Fruit fly (Drosophila melanogaster): ENCODE results near the gene Hexo1.

Gene Hexo1

DNA sequence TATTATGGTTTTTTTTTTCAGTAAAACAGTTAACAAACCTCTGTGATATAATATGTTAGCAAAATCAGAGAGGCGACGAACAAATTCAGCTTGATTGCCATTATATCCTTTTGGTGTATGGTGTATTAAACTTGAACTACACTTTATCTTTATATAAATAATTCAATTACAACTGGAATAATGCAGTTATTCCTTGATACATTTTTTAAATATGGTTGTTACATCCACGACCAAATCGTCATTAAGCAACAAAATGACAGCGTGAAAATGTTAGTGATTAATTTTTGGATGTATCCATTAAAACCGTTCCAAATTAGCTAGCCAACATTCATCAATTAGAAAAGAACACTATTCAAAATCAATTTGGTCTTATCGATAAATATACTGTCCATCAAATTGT lies 21.0 kb upstream of the Hexo1 start, which contains the start of gene CG33764:
Gene CG33764 (minus strand): TSS at position 101 of the 400 bp plus-strand sequence.
- TF ChIP-seq CG8478 (optimal IDR thresholded peaks at IDR 0.05) (no peak), CTCF (optimal IDR thresholded peaks at IDR 0.05) (no peak)

DNA sequence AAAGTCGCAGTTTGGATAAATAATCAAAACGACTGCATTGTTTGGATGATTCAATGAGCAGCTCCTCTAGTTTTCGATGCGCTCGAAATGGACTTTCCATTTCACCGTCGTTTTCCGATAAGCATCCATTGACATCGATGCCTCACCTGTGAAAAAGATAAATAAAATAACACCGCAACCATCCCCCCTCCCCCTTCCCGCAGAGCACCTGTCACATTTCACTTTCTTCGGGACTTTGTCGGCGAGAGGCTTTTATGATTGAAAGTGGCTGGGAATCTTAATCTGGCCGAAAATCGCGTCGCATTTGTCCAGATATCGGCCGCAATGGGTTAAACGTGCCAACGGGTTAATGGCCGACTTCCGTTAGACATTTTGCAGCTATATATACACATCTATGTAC lies 19.2 kb upstream of the Hexo1 start:
- TF ChIP-seq CTCF (optimal IDR thresholded peaks at IDR 0.05) = no peak
- no peak for TF ChIP-seq CG8478 (optimal IDR thresholded peaks at IDR 0.05)

DNA sequence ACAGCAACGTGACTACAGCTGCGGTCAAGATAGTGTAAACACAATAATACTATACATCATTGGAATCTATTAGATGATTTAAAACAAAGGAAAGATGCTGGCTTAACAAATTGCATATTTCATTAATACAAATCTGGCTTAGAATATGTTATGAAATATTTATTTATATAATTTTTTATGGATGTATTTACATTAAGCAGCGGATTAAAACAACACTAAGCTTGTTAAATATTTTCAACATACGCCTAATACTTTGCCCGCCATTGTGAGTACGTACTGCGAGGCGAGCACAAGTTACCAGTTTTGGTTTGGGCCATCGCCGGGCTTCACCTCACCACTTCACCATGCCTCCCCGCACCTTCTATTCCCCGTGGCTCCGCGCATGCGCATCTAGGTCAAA lies 18.5 kb upstream of the Hexo1 start:
- TF ChIP-seq CG8478 (optimal IDR thresholded peaks at IDR 0.05) = no peak
- no peak for TF ChIP-seq CTCF (optimal IDR thresholded peaks at IDR 0.05)

DNA sequence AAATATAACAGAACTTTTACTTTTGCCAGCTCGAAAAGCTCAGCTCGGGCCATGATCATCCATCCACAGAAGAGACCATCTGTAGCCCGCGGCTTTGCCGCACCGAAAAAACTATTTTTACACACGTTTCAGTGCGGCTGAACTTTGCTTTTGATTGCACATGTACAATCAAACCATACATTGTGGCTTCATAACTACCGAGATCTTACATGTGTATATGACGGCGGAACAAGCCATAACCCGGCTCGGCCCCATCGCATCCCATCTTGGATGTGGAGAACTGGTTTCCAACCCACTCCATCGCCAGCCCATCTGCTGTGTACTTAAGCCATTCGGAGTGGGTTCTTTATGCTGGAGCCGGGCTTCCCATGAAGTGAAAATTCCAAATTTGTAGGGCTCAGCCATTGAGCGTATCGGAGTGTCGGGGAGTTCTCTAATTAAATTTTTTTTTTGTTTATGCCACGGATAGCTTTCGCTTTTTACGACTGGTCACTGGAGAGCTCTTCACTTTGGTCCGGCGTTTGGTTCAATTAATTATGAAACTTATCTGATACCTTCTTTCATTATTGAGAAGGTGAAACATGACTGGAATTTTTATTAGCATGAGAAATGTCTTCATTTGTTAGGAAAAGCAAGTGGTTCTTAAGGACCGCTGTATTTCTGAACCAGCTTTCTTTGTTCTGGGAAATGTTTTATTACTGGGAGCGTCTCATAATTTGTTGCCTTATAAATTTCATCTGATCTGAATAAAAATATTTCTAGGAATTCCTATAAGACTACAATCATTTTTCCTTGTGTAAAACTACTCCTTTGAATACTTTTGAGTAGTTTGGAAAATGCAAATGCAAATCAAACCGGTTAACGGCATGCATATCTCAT lies 17.3 kb upstream of the Hexo1 start:
- no peak for TF ChIP-seq CG8478 (optimal IDR thresholded peaks at IDR 0.05)
- TF ChIP-seq CTCF (optimal IDR thresholded peaks at IDR 0.05) = no peak

DNA sequence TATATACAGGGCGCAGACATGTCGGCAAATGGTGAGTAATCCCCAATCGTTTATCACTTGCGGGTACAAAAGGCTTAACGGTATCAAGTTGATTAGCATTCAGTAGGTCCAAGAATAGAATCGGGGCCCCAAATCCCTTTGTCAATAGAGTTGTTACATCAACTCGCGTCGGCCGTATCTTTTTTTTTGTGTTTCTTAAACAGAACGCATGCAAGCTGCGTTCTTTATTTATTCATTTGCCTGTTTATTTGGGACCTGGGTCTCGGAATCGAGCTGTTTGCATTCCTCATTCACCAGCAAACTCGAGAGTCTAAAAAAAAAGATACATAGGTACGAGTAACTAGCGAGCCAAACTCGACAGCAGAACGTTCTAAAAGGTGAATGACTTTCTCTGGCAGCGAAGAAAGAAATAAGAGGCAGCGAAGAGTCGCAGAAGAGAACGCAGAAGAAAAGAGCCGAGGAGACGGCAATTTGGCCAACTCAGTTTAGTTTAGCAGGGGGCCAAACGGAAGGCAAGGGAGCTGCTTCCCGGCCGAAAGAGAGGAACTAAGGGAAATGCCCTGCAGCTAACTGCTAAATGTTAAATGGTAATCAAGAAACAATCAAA lies 16.2 kb upstream of the Hexo1 start:
- no peak for TF ChIP-seq CG8478 (optimal IDR thresholded peaks at IDR 0.05)
- TF ChIP-seq CTCF (optimal IDR thresholded peaks at IDR 0.05) = no peak

DNA sequence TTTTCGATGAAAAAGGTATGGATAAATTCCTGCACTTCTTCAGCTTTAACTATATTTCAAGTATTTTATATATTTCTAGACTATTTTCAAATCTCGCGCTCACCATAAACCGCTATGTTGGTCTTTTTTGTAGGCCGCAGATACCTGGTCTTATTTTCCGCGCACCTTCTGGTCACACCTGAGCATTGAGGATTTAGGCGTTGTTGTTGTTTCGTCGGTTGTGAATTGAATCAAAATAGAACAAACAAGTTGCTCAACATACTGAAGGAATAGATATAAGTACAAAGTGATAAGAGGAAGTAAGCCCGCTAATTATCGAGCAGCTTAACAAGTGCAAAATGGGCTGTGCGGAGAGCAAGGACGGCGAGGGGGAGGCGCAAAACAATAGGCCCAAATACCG lies 10.6 kb upstream of the Hexo1 start, which contains the start of gene Ctl1:
Gene Ctl1 (plus strand): TSS at position 167 of the 400 bp plus-strand sequence.
- TF ChIP-seq CTCF (optimal IDR thresholded peaks at IDR 0.05) (no peak), CG8478 (optimal IDR thresholded peaks at IDR 0.05) (no peak)

DNA sequence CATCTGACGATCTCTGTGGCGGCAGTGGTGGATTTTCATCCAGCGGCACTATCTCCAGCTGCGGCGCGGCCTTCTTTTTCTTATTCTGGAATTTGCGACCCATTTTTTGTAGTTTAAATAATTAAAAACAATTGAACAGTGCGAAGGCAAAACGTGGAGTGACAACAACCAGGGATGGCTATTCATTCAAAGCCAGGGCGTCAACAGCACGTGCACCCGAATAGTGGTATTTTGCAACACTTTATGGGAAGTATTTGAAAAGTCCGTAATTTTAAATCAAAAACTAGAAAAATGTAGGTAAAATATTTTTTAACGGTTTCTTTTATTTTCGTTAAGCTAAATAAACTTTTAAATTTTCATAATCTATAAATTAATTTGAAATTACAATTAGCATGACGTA lies 5.8 kb upstream of the Hexo1 start, which contains the start of gene CG11583:
Gene CG11583 (minus strand): TSS at position 191 of the 400 bp plus-strand sequence.
- peak in 1 of 2 experiments; percentile 33 for TF ChIP-seq CTCF (optimal IDR thresholded peaks at IDR 0.05)
- TF ChIP-seq CG8478 (optimal IDR thresholded peaks at IDR 0.05) = no peak

DNA sequence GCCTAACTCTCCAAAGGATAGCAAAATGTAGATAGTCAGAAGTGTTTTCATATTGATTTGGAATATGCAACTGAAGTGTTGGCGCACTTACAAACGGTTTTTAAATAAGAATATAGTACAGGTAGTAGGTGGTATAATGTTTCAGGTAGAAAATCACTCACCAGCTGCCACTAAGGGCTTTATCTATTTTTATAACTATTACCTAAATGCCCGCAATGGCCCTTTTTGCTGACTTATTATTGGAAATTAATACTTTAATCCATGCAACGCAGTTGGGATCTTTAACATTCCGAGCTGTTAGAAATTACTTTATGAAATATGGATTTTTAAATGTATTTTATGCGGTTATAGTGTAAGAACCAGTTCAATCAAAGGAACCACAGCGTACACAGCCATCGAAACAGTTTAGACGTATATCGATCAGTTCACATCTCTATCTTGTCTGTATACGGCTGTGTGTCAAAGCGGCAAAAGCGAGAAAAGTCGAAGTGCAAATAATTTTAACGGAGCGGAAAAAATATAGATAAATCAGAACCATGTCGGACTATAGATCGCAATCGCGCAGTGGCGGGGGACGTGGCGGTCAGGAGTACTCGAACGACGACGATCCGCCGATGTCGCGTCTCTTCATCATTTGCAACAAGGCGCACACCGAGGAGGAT lies 4.9 kb upstream of the Hexo1 start, which contains the start of the genes srw and CG1316:
Gene srw (minus strand): TSS at position 51 of the 662 bp plus-strand sequence.
Gene CG1316 (plus strand): TSS at position 424 of the 662 bp plus-strand sequence.
- TF ChIP-seq CG8478 (optimal IDR thresholded peaks at IDR 0.05) = no peak
- peak in 1 of 2 experiments; percentile 12 for TF ChIP-seq CTCF (optimal IDR thresholded peaks at IDR 0.05)

DNA sequence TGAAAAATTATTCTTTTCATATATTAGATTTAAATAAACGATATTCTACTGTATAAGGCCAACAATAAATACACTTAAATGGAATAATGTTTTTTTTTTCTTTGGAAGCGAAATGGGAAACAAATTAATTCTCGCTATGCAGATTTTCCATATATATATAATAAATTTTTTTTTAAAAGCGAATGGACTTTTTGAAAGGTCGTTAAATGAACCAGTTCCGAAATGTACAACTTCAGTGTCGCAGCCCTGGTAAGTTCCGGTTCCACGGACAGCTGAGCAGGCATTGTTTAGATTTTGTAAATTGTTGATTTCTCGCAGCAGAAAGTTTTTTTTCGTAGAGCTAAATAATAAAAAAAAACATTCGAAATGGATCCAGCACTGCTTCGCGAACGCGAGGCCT lies 1.7 kb upstream of the Hexo1 start, which contains the start of gene TfIIEbeta:
Gene TfIIEbeta (plus strand): TSS at position 255 of the 400 bp plus-strand sequence.
- no peak for TF ChIP-seq CG8478 (optimal IDR thresholded peaks at IDR 0.05)
- TF ChIP-seq CTCF (optimal IDR thresholded peaks at IDR 0.05) = no peak

DNA sequence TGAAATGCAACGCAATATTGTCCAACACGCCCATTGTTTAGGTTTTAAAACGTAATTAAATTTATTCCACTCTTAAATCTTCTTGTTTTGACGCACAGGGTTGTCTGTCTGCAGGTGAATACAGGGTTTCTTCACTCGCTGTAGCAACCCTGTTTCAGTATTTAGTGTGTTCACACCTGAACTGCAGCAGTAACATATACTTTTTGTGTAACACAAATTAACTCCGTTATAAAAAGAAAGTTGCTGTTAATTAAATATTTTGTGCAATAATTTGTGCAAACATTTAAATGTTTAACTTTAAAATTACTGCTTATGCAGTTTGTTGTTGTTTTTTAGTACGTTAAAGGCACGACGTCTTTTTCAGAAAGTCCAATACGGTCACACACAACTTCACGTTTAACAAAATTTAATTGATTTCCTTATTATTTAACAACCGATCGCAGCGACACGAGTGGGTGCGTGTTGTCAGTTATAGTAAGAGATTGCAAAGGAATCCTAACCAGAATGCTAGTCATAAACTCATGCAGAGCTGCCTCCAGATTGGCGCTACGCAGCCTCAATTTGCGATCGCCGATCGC lies 3.8 kb downstream of the Hexo1 start, which contains the start of the genes CG15012 and Fdx2:
Gene CG15012 (minus strand): TSS at position 127 of the 578 bp plus-strand sequence.
Gene Fdx2 (plus strand): TSS at position 363 of the 578 bp plus-strand sequence.
- TF ChIP-seq CTCF (optimal IDR thresholded peaks at IDR 0.05) (no peak), CG8478 (optimal IDR thresholded peaks at IDR 0.05) (no peak)

DNA sequence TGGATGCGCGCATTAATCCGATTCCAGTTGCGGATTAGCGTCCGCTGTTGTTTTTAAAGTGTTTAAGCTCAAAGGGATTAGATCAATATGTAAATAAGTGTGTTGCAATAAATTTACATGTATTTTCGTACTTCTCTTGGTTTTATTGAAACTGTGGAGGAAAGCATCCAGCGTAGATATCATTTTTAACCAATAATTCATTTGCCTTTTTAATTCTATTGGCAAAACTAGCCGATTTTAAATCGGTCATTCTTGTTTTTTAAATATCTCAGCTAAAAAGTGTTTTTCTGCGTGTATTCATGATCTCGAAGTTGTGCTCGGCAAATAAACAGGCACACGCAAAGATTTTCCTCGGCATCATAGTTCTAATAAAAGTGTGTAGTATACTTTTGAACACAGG lies 4.9 kb downstream of the Hexo1 start:
- TF ChIP-seq CG8478 (optimal IDR thresholded peaks at IDR 0.05) (no peak), CTCF (optimal IDR thresholded peaks at IDR 0.05) (no peak)

DNA sequence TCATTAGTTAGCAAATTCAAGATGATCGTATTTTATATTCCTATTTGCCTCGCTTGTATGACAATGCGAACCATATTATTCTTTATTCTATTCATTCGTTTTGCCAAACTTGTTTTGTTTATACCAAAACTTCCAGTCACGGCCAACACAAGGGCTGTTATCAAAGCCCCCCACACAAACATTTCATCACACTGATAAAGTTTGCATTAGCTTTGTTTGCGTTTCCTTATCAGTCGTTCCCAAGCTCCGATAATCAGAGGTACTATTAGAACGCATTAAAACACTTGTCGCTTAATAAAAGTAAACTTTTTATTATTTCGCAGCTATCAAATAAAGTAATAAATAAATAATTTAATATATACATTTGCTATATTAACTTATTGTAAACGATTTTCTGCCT lies 5.3 kb downstream of the Hexo1 start:
- TF ChIP-seq CG8478 (optimal IDR thresholded peaks at IDR 0.05) (no peak), CTCF (optimal IDR thresholded peaks at IDR 0.05) (no peak)

DNA sequence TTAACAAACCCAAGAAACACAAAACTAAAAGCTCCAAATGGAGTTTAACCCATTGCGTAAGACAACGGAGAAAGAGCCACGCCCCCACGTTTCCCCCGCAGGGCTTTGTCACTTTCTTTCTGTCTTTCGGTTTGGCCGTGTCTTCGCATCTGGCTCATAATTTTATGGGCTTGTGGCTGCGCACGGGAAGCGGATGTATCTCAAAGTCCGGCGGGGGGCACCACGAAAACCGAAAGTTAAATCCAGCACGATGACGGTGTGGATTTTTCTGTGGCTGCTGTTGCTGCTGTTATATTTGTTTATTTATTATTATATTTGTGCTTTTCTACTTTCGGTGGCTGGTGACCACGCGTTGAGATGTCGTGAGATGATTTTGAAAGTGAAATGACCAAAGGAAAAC lies 8.3 kb downstream of the Hexo1 start:
- TF ChIP-seq CG8478 (optimal IDR thresholded peaks at IDR 0.05) = no peak
- no peak for TF ChIP-seq CTCF (optimal IDR thresholded peaks at IDR 0.05)

DNA sequence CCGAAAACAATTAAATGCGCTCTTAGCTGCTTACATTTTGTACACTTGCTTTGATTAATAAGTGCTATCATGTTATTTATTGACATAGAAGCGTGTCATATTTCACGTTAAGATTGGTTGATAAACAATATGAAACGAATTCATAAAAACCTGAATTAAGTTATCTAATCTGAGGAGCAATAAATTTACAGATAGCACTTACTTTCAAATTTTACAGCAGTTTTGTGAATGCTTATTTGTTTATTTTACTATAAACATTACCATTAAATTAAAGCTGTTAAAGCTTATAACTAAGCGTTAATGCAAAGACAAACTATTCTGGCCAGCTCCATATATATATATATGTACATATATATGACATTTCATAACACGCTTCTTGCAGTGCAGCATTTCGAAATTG lies 13.6 kb downstream of the Hexo1 start:
- TF ChIP-seq CTCF (optimal IDR thresholded peaks at IDR 0.05) = no peak
- no peak for TF ChIP-seq CG8478 (optimal IDR thresholded peaks at IDR 0.05)
